Worm (Caenorhabditis elegans) whole organism, mixed stage, embryonic: ENCODE results near the gene gcy-6.

Source experiments
- ceh-83 ChIP-seq: fragments of 200-800 bp; sonication (Bioruptor generic); optimal IDR thresholded peaks from 2 replicates; lab custom pipeline; 2018; ENCODE audit warnings: mild to moderate bottlenecking, missing genetic modification characterization, missing compliant biosample characterization
- elt-3 ChIP-seq: fragments of 150-350 bp; optimal IDR thresholded peaks from 2 replicates; lab custom pipeline; 2014; ENCODE audit warnings: missing biosample characterization, missing genetic modification characterization
- ham-2 ChIP-seq: fragments of 200-800 bp; sonication (Bioruptor generic); optimal IDR thresholded peaks from 2 replicates; lab custom pipeline; 2018; ENCODE audit warnings: mild to moderate bottlenecking, missing genetic modification characterization, missing compliant biosample characterization
- lin-32 ChIP-seq: fragments of 200-800 bp; sonication (Bioruptor generic); optimal IDR thresholded peaks from 2 replicates; lab custom pipeline; 2018; ENCODE audit warnings: mild to moderate bottlenecking, missing genetic modification characterization, missing compliant biosample characterization
- nhr-12 ChIP-seq: fragments of 150-350 bp; optimal IDR thresholded peaks from 2 replicates; lab custom pipeline; 2014; ENCODE audit warnings: missing biosample characterization, missing genetic modification characterization
- nhr-237 ChIP-seq: fragments of 150-350 bp; optimal IDR thresholded peaks from 2 replicates; lab custom pipeline; 2014; ENCODE audit warnings: missing biosample characterization, missing genetic modification characterization
- nhr-28 ChIP-seq: fragments of 150-350 bp; optimal IDR thresholded peaks from 2 replicates; lab custom pipeline; 2014; ENCODE audit warnings: missing biosample characterization, missing genetic modification characterization
- nhr-76 ChIP-seq: sonication (generic microtip); optimal IDR thresholded peaks from 2 replicates; lab custom pipeline; 2017; ENCODE audit warnings: missing biosample characterization, missing genetic modification characterization
- pha-4 ChIP-seq: fragments of 150-350 bp; optimal IDR thresholded peaks from 2 replicates; lab custom pipeline; 2018; ENCODE audit warnings: missing biosample characterization, missing genetic modification reagents, missing genetic modification characterization
- snpc-4 ChIP-seq: fragments of 150-350 bp; optimal IDR thresholded peaks from 2 replicates; lab custom pipeline; 2014; ENCODE audit warnings: missing biosample characterization, missing genetic modification characterization
- tbx-8 ChIP-seq: fragments of 200-800 bp; sonication (Bioruptor generic); optimal IDR thresholded peaks from 2 replicates; lab custom pipeline; 2018; ENCODE audit warnings: mild to moderate bottlenecking, missing genetic modification characterization, moderate library complexity, missing compliant biosample characterization
- unc-39 ChIP-seq: fragments of 150-350 bp; optimal IDR thresholded peaks from 2 replicates; lab custom pipeline; 2014; ENCODE audit warnings: missing biosample characterization, missing genetic modification characterization
- ztf-11 ChIP-seq: fragments of 150-350 bp; optimal IDR thresholded peaks from 2 replicates; lab custom pipeline; 2014; ENCODE audit warnings: missing biosample characterization, missing genetic modification characterization

ce11 chrV:10270214-10270613 lies 43.6 kb downstream of the gcy-6 start, which contains the start of gene ric-4:
- TF ChIP-seq nhr-76 (no peak), nhr-237 (no peak), tbx-8 (GFP tag; lab: Kevin White, UChicago) (no peak), ztf-11 (tag; lab: Kevin White, UChicago) (no peak), lin-32 (no peak), elt-3 (no peak), nhr-28 (tag; lab: Kevin White, UChicago) (no peak), ceh-83 (GFP tag; lab: Kevin White, UChicago) (no peak), snpc-4 (tag; lab: Kevin White, UChicago) (no peak), nhr-12 (no peak), pha-4 (tag; lab: Kevin White, UChicago) (no peak), unc-39 (no peak), ham-2 (GFP tag; lab: Kevin White, UChicago) (no peak)
